Comparison of ENCODE assay signal across 1 fruit fly cellular context in the genomic region with DNA sequence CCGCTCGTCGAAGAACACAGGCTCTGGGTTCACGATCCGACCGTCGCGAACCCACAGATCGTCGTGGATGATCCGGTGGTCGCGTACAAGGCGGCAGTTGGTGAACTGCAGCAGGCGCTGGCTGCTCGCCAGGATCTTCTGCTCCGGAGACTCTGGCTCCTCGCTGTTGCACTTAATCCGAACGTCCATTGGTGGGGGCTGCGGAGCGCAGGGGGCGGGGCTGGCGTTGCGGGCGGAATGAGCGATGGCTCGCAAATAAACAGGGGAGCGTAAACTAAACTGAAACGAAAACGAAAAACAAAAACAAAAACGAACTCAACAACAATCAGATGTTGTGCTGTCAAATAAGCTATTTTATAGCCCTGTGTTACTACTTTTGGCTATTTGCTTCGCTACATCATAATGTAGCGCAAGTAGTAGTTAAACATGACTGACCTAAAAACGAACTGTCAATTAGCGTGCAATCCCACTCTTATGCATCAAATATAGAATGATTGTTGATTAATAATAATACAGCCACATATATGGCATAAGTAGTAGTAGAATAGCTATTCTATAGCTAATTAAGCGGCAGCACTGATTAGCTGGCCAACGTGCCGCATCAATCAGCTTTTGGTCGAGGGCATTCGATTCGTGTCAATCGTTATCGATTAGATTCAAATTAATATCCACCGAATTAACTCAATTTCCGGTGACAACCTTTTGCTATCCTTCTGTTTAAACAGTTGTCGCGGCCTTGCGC.
A peak's percentile ranks its signal among the peaks of the same experiment; 100 is the strongest.
TF ChIP-seq lines count a peak whose summit lies in the region.

A gene (minus strand): TSS at position 351 of the 742 bp plus-strand sequence.

TF ChIP-seq in whole organism, embryonic, 481 proteins besides CTCF, POLR2A, EP300 and RAD21 (continued from another document):
- TF ChIP-seq MTF-1 (GFP tag; optimal IDR thresholded peaks at IDR 0.05; lab: Kevin White, UChicago; ENCODE audit: borderline replicate concordance) (no peak), wdn (GFP tag; IDR thresholded peaks at IDR 0.05; lab: Robert Waterston, UW) (no peak), CG1792 (GFP tag; optimal IDR thresholded peaks at IDR 0.05; lab: Kevin White, UChicago) (no peak), ab (GFP tag; optimal IDR thresholded peaks at IDR 0.05; lab: Kevin White, UChicago) (no peak), corto (GFP tag; optimal IDR thresholded peaks at IDR 0.05; lab: Kevin White, UChicago) (no peak), CG8281 (tag; optimal IDR thresholded peaks at IDR 0.05; lab: Kevin White, UChicago) (no peak), CG15514 (GFP tag; optimal IDR thresholded peaks at IDR 0.05; lab: Kevin White, UChicago) (peak; percentile 46), Ada2b (GFP tag; IDR thresholded peaks at IDR 0.05; lab: Robert Waterston, UW) (no peak), CG42726 (GFP tag; IDR thresholded peaks at IDR 0.05; lab: Robert Waterston, UW; ENCODE audit: partially characterized antibody) (no peak; the same call in 1 of the 2 replicates), CG5953 (GFP tag; IDR thresholded peaks at IDR 0.05; lab: Robert Waterston, UW) (no peak), CG15073 (GFP tag; optimal IDR thresholded peaks at IDR 0.05; lab: Kevin White, UChicago) (no peak), NFAT (GFP tag; IDR thresholded peaks at IDR 0.05; lab: Robert Waterston, UW) (peak; percentile 34; the same call in 1 of the 2 replicates), CG4282 (GFP tag; optimal IDR thresholded peaks at IDR 0.05; lab: Kevin White, UChicago) (no peak), YL-1 (GFP tag; optimal IDR thresholded peaks at IDR 0.05; lab: Kevin White, UChicago) (no peak), Neu2 (GFP tag; optimal IDR thresholded peaks at IDR 0.05; lab: Kevin White, UChicago; ENCODE audit: borderline replicate concordance) (peak; percentile 11), grn (GFP tag; optimal IDR thresholded peaks at IDR 0.05; lab: Kevin White, UChicago) (peak; percentile 10), prd (optimal IDR thresholded peaks at IDR 0.05; lab: Kevin White, UChicago) (no peak), prd (GFP tag; IDR thresholded peaks at IDR 0.05; lab: Robert Waterston, UW) (no peak), CG17612 (GFP tag; IDR thresholded peaks at IDR 0.05; lab: Robert Waterston, UW) (no peak), ci (GFP tag; IDR thresholded peaks at IDR 0.05; lab: Robert Waterston, UW) (no peak), wor (GFP tag; IDR thresholded peaks at IDR 0.05; lab: Robert Waterston, UW) (no peak), CG16813 (GFP tag; IDR thresholded peaks at IDR 0.05; lab: Robert Waterston, UW; ENCODE audit: partially characterized antibody) (peak; percentile 57; the same call in 2 of the 3 replicates), E2f1 (GFP tag; IDR thresholded peaks at IDR 0.05; lab: Robert Waterston, UW) (no peak), Fer2 (tag; optimal IDR thresholded peaks at IDR 0.05; lab: Kevin White, UChicago) (no peak), Jarid2 (GFP tag; optimal IDR thresholded peaks at IDR 0.05; lab: Kevin White, UChicago) (no peak), cato (GFP tag; optimal IDR thresholded peaks at IDR 0.05; lab: Kevin White, UChicago; ENCODE audit: borderline replicate concordance) (no peak), zen (tag; optimal IDR thresholded peaks at IDR 0.05; lab: Kevin White, UChicago) (peak; percentile 60), CG5245 (GFP tag; optimal IDR thresholded peaks at IDR 0.05; lab: Kevin White, UChicago) (no peak), kah (GFP tag; optimal IDR thresholded peaks at IDR 0.05; lab: Kevin White, UChicago) (no peak), CG10366 (GFP tag; IDR thresholded peaks at IDR 0.05; lab: Robert Waterston, UW) (no peak), jing (GFP tag; optimal IDR thresholded peaks at IDR 0.05; lab: Kevin White, UChicago) (no peak), hkb (optimal IDR thresholded peaks at IDR 0.05; lab: Kevin White, UChicago) (peak; percentile 22), hkb (GFP tag; IDR thresholded peaks at IDR 0.05; lab: Robert Waterston, UW) (no peak), Mes4 (GFP tag; optimal IDR thresholded peaks at IDR 0.05; lab: Kevin White, UChicago) (no peak), sisA (GFP tag; IDR thresholded peaks at IDR 0.05; lab: Robert Waterston, UW) (no peak), CG13123 (GFP tag; optimal IDR thresholded peaks at IDR 0.05; lab: Kevin White, UChicago) (no peak), lab (GFP tag; optimal IDR thresholded peaks at IDR 0.05; lab: Kevin White, UChicago) (peak; percentile 8), CG2875 (GFP tag; optimal IDR thresholded peaks at IDR 0.05; lab: Kevin White, UChicago) (no peak), Ravus (GFP tag; IDR thresholded peaks at IDR 0.05; lab: Robert Waterston, UW) (no peak), CG14860 (GFP tag; IDR thresholded peaks at IDR 0.05; lab: Robert Waterston, UW; ENCODE audit: partially characterized antibody) (0 out of 3 replicates have a peak, but pooled peaks have one; percentile 47), CG2202 (tag; optimal IDR thresholded peaks at IDR 0.05; lab: Kevin White, UChicago) (no peak), CG6272 (GFP tag; IDR thresholded peaks at IDR 0.05; lab: Robert Waterston, UW) (no peak), CG4617 (GFP tag; optimal IDR thresholded peaks at IDR 0.05; lab: Kevin White, UChicago; ENCODE audit: borderline replicate concordance) (peak; percentile 39), CG8944 (GFP tag; optimal IDR thresholded peaks at IDR 0.05; lab: Kevin White, UChicago) (no peak), CG4404 (GFP tag; IDR thresholded peaks at IDR 0.05; lab: Robert Waterston, UW) (no peak), CG17912 (GFP tag; optimal IDR thresholded peaks at IDR 0.05; lab: Kevin White, UChicago) (no peak), sob (GFP tag; IDR thresholded peaks at IDR 0.05; lab: Robert Waterston, UW) (peak; percentile 35; the same call in 1 of the 2 replicates), her (GFP tag; optimal IDR thresholded peaks at IDR 0.05; lab: Kevin White, UChicago) (peak; percentile 10), dati (GFP tag; IDR thresholded peaks at IDR 0.05; lab: Robert Waterston, UW) (no peak), NK7.1 (GFP tag; optimal IDR thresholded peaks at IDR 0.05; lab: Kevin White, UChicago) (peak; percentile 9), MESR4 (GFP tag; optimal IDR thresholded peaks at IDR 0.05; lab: Kevin White, UChicago) (peak; percentile 49), Drgx (GFP tag; IDR thresholded peaks at IDR 0.05; lab: Robert Waterston, UW) (no peak), amos (GFP tag; IDR thresholded peaks at IDR 0.05; lab: Robert Waterston, UW; ENCODE audit: partially characterized antibody) (peak; percentile 37; the same call in 1 of the 2 replicates), CG1647 (GFP tag; optimal IDR thresholded peaks at IDR 0.05; lab: Kevin White, UChicago) (no peak), CG7271 (tag; optimal IDR thresholded peaks at IDR 0.05; lab: Kevin White, UChicago) (no peak), cad (GFP tag; optimal IDR thresholded peaks at IDR 0.05; lab: Kevin White, UChicago) (no peak)
